Worm (Caenorhabditis elegans) whole organism, L3 larva: Measurements from ENCODE around the gene mrpl-18.
A peak's percentile ranks its signal among the peaks of the same experiment; 100 is the strongest.

ENCODE experiments used
- R02D3.7 ChIP-seq: fragments of 150-350 bp; optimal IDR thresholded peaks from 2 replicates; lab custom pipeline; 2014; ENCODE audit warnings: missing biosample characterization, missing genetic modification characterization
- ZK546.5 ChIP-seq: sonication (generic microtip); optimal IDR thresholded peaks from 2 replicates; lab custom pipeline; 2017; ENCODE audit warnings: missing biosample characterization, missing genetic modification characterization
- aly-2 ChIP-seq: fragments of 150-350 bp; optimal IDR thresholded peaks from 2 replicates; lab custom pipeline; 2014; ENCODE audit warnings: missing biosample characterization, missing genetic modification characterization
- ama-1 ChIP-seq: fragments of 150-350 bp; optimal IDR thresholded peaks from 2 replicates; lab custom pipeline; 2018
- ceh-16 ChIP-seq: sonication (generic microtip); optimal IDR thresholded peaks from 2 replicates; lab custom pipeline; 2017; ENCODE audit warnings: missing biosample characterization, missing genetic modification characterization
- ceh-28 ChIP-seq: fragments of 150-350 bp; optimal IDR thresholded peaks from 2 replicates; lab custom pipeline; 2014; ENCODE audit warnings: missing biosample characterization, missing genetic modification reagents, missing genetic modification characterization
- ceh-82 ChIP-seq: fragments of 150-350 bp; optimal IDR thresholded peaks from 2 replicates; lab custom pipeline; 2014; ENCODE audit warnings: missing biosample characterization, missing genetic modification characterization
- ceh-9 ChIP-seq: sonication (generic microtip); optimal IDR thresholded peaks from 2 replicates; lab custom pipeline; 2018; ENCODE audit warnings: missing biosample characterization, missing genetic modification characterization
- daf-12 ChIP-seq: fragments of 150-350 bp; optimal IDR thresholded peaks from 2 replicates; lab custom pipeline; 2014; ENCODE audit warnings: missing biosample characterization, missing genetic modification reagents, missing genetic modification characterization
- egl-27 ChIP-seq: sonication (generic microtip); optimal IDR thresholded peaks from 4 replicates; lab custom pipeline; 2017; ENCODE audit warnings: missing biosample characterization, missing genetic modification reagents, missing genetic modification characterization
- egl-5 ChIP-seq: fragments of 150-350 bp; optimal IDR thresholded peaks from 2 replicates; lab custom pipeline; 2017; ENCODE audit warnings: missing biosample characterization, missing genetic modification reagents, missing genetic modification characterization, inconsistent platforms
- elt-1 ChIP-seq: fragments of 150-350 bp; optimal IDR thresholded peaks from 2 replicates; lab custom pipeline; 2014; ENCODE audit warnings: missing biosample characterization, missing genetic modification characterization
- elt-2 ChIP-seq: sonication (generic microtip); optimal IDR thresholded peaks from 2 replicates; lab custom pipeline; 2016; ENCODE audit warnings: missing genetic modification reagents, mild to moderate bottlenecking, missing genetic modification characterization, missing compliant biosample characterization
- elt-3 ChIP-seq, 3 experiments: fragments of 150-350 bp in 1 of 3; sonication (generic microtip) in 2 of 3; optimal IDR thresholded peaks; 2 replicates in 2 of 3; 4 replicates in 1 of 3; lab custom pipeline; 2014 to 2017; ENCODE audit warnings: missing biosample characterization in 3 of 3, missing genetic modification characterization in 3 of 3
- eor-1 ChIP-seq, 2 experiments: fragments of 150-350 bp; optimal IDR thresholded peaks; 2 replicates each; lab custom pipeline; 2014 to 2018; ENCODE audit warnings: missing biosample characterization in 2 of 2, missing genetic modification characterization in 2 of 2
- fkh-10 ChIP-seq: sonication (generic microtip); optimal IDR thresholded peaks from 2 replicates; lab custom pipeline; 2017; ENCODE audit warnings: missing biosample characterization, missing genetic modification reagents, missing genetic modification characterization
- fkh-2 ChIP-seq: fragments of 150-350 bp; optimal IDR thresholded peaks from 2 replicates; lab custom pipeline; 2014; ENCODE audit warnings: missing biosample characterization, missing genetic modification reagents, missing genetic modification characterization
- fos-1 ChIP-seq: fragments of 150-350 bp; optimal IDR thresholded peaks from 2 replicates; lab custom pipeline; 2014; ENCODE audit warnings: missing biosample characterization, missing genetic modification characterization
- hmg-11 ChIP-seq: sonication (generic microtip); optimal IDR thresholded peaks from 2 replicates; lab custom pipeline; 2016; ENCODE audit warnings: missing genetic modification characterization, missing compliant biosample characterization
- jun-1 ChIP-seq: fragments of 150-350 bp; optimal IDR thresholded peaks from 2 replicates; lab custom pipeline; 2014; ENCODE audit warnings: missing biosample characterization, missing genetic modification reagents, missing genetic modification characterization
- lin-15B ChIP-seq: fragments of 150-350 bp; optimal IDR thresholded peaks from 2 replicates; lab custom pipeline; 2014; ENCODE audit warnings: missing biosample characterization, missing genetic modification characterization
- lin-39 ChIP-seq: fragments of 150-350 bp; optimal IDR thresholded peaks from 2 replicates; lab custom pipeline; 2018; ENCODE audit warnings: missing biosample characterization, missing genetic modification reagents, missing genetic modification characterization
- lsy-12 ChIP-seq: sonication (generic microtip); optimal IDR thresholded peaks from 2 replicates; lab custom pipeline; 2016; ENCODE audit warnings: mild to moderate bottlenecking, missing genetic modification characterization, missing compliant biosample characterization
- mdl-1 ChIP-seq: fragments of 150-350 bp; optimal IDR thresholded peaks from 2 replicates; lab custom pipeline; 2014; ENCODE audit warnings: missing biosample characterization, missing genetic modification characterization
- mml-1 ChIP-seq: fragments of 150-350 bp; sonication (generic microtip); optimal IDR thresholded peaks from 3 replicates; lab custom pipeline; 2014; ENCODE audit warnings: missing biosample characterization, missing genetic modification characterization
- nfya-1 ChIP-seq: sonication (generic microtip); optimal IDR thresholded peaks from 2 replicates; lab custom pipeline; 2017; ENCODE audit warnings: missing genetic modification characterization, mild to moderate bottlenecking, missing compliant biosample characterization, antibody characterized with exemption, moderate library complexity; ENCODE audit not compliant: insufficient read depth
- nhr-11 ChIP-seq: fragments of 150-350 bp; optimal IDR thresholded peaks from 2 replicates; lab custom pipeline; 2014; ENCODE audit warnings: missing biosample characterization, missing genetic modification characterization
- nhr-12 ChIP-seq: fragments of 150-350 bp; optimal IDR thresholded peaks from 2 replicates; lab custom pipeline; 2014; ENCODE audit warnings: missing biosample characterization, missing genetic modification characterization
- nhr-23 ChIP-seq: fragments of 150-350 bp; optimal IDR thresholded peaks from 2 replicates; lab custom pipeline; 2014; ENCODE audit warnings: missing biosample characterization, missing genetic modification reagents, missing genetic modification characterization
- nhr-237 ChIP-seq: fragments of 150-350 bp; optimal IDR thresholded peaks from 2 replicates; lab custom pipeline; 2014; ENCODE audit warnings: missing biosample characterization, missing genetic modification characterization
- nhr-25 ChIP-seq: sonication (generic microtip); optimal IDR thresholded peaks from 2 replicates; lab custom pipeline; 2017; ENCODE audit warnings: missing biosample characterization, missing genetic modification characterization
- nhr-28 ChIP-seq: fragments of 150-350 bp; optimal IDR thresholded peaks from 2 replicates; lab custom pipeline; 2014; ENCODE audit warnings: missing biosample characterization, missing genetic modification characterization
- nhr-67 ChIP-seq: fragments of 150-350 bp; optimal IDR thresholded peaks from 2 replicates; lab custom pipeline; 2014; ENCODE audit warnings: missing biosample characterization, missing genetic modification characterization
- nhr-76 ChIP-seq: fragments of 150-350 bp; sonication (generic microtip); optimal IDR thresholded peaks from 5 replicates; lab custom pipeline; 2014; ENCODE audit warnings: missing biosample characterization, missing genetic modification characterization
- nhr-77 ChIP-seq: fragments of 150-350 bp; optimal IDR thresholded peaks from 2 replicates; lab custom pipeline; 2014; ENCODE audit warnings: missing biosample characterization, missing genetic modification characterization
- pha-4 ChIP-seq: fragments of 150-350 bp; optimal IDR thresholded peaks from 2 replicates; lab custom pipeline; 2014; ENCODE audit warnings: missing biosample characterization, missing genetic modification reagents, missing genetic modification characterization
- pqm-1 ChIP-seq: fragments of 150-350 bp; optimal IDR thresholded peaks from 2 replicates; lab custom pipeline; 2017; ENCODE audit warnings: missing biosample characterization, missing genetic modification characterization, inconsistent platforms
- sea-2 ChIP-seq: fragments of 150-350 bp; sonication (generic microtip); optimal IDR thresholded peaks from 4 replicates; lab custom pipeline; 2014; ENCODE audit warnings: missing biosample characterization, missing genetic modification reagents, missing genetic modification characterization
- skn-1 ChIP-seq: fragments of 150-350 bp; optimal IDR thresholded peaks from 2 replicates; lab custom pipeline; 2014; ENCODE audit warnings: missing biosample characterization, missing genetic modification characterization
- snpc-4 ChIP-seq: fragments of 150-350 bp; optimal IDR thresholded peaks from 2 replicates; lab custom pipeline; 2014; ENCODE audit warnings: missing biosample characterization, missing genetic modification characterization
- tbx-2 ChIP-seq: sonication (generic microtip); optimal IDR thresholded peaks from 2 replicates; lab custom pipeline; 2016; ENCODE audit warnings: mild to moderate bottlenecking, missing genetic modification characterization, missing compliant biosample characterization
- unc-39 ChIP-seq: sonication (generic microtip); optimal IDR thresholded peaks from 4 replicates; lab custom pipeline; 2017; ENCODE audit warnings: missing biosample characterization, missing genetic modification characterization
- unc-62 ChIP-seq: fragments of 150-350 bp; sonication (generic microtip); optimal IDR thresholded peaks from 4 replicates; lab custom pipeline; 2014; ENCODE audit warnings: missing biosample characterization, missing genetic modification reagents, missing genetic modification characterization
- zag-1 ChIP-seq: fragments of 150-350 bp; optimal IDR thresholded peaks from 2 replicates; lab custom pipeline; 2014; ENCODE audit warnings: missing biosample characterization, missing genetic modification characterization
- ztf-11 ChIP-seq: fragments of 150-350 bp; optimal IDR thresholded peaks from 2 replicates; lab custom pipeline; 2014; ENCODE audit warnings: missing biosample characterization, missing genetic modification characterization
- ztf-4 ChIP-seq: fragments of 150-350 bp; optimal IDR thresholded peaks from 2 replicates; lab custom pipeline; 2014; ENCODE audit warnings: missing biosample characterization, missing genetic modification characterization

Gene mrpl-18

ce11 chrIII:8126978-8127377, 17.8 kb upstream of the mrpl-18 start:
- TF ChIP-seq lin-39 (tag; lab: Kevin White, UChicago) (peak; percentile 76), nhr-237 (tag; lab: Kevin White, UChicago) (no peak), nfya-1 (peak; percentile 55), ceh-28 (tag; lab: Kevin White, UChicago) (no peak), nhr-12 (tag; lab: Kevin White, UChicago) (no peak), pha-4 (tag; lab: Kevin White, UChicago) (peak; percentile 38), egl-27 (tag; lab: Kevin White, UChicago) (no peak), hmg-11 (peak; percentile 87), R02D3.7 (tag; lab: Kevin White, UChicago) (no peak)

ce11 chrIII:8129195-8129594, 15.6 kb upstream of the mrpl-18 start:
- TF ChIP-seq nhr-67 (tag; lab: Kevin White, UChicago) (no peak), fos-1 (tag; lab: Kevin White, UChicago) (no peak), snpc-4 (no peak), ZK546.5 (tag; lab: Kevin White, UChicago) (no peak), daf-12 (no peak), unc-39 (tag; lab: Kevin White, UChicago) (no peak), ceh-9 (no peak), ztf-11 (tag; lab: Kevin White, UChicago) (no peak), elt-2 (tag; lab: Kevin White, UChicago) (no peak), mml-1 (no peak), ceh-82 (no peak), lsy-12 (no peak), nhr-76 (tag; lab: Kevin White, UChicago) (no peak), egl-5 (tag; lab: Kevin White, UChicago) (no peak), jun-1 (tag; lab: Kevin White, UChicago) (no peak), nhr-237 (tag; lab: Kevin White, UChicago) (no peak)

ce11 chrIII:8130177-8130902, 14.5 kb upstream of the mrpl-18 start, which contains the start of the genes rpl-21 and C14B9.10:
TSS of gene rpl-21 (minus strand) at chrIII:8130227.
TSS of gene C14B9.10 (plus strand) at chrIII:8130852.
- TF ChIP-seq elt-3 (tag; optimal IDR thresholded peaks at IDR 0.05; lab: Kevin White, UChicago) (no peak), nhr-77 (no peak), ztf-4 (tag; lab: Kevin White, UChicago) (no peak), nhr-23 (tag; lab: Kevin White, UChicago) (peak; percentile 85), fos-1 (tag; lab: Kevin White, UChicago) (no peak), nhr-237 (tag; lab: Kevin White, UChicago) (no peak), ztf-11 (tag; lab: Kevin White, UChicago) (no peak), pqm-1 (tag; lab: Kevin White, UChicago) (peak; percentile 59), mdl-1 (no peak), sea-2 (GFP tag; lab: Kevin White, UChicago) (no peak), R02D3.7 (tag; lab: Kevin White, UChicago) (peak; percentile 82), jun-1 (tag; lab: Kevin White, UChicago) (peak; percentile 35), ceh-28 (tag; lab: Kevin White, UChicago) (peak; percentile 57), nhr-67 (tag; lab: Kevin White, UChicago) (no peak), unc-62 (GFP tag; lab: Kevin White, UChicago) (peak; percentile 11), ZK546.5 (tag; lab: Kevin White, UChicago) (peak; percentile 0), ceh-16 (tag; lab: Kevin White, UChicago) (peak; percentile 11), nhr-11 (tag; lab: Kevin White, UChicago) (no peak), lin-15B (tag; lab: Kevin White, UChicago) (peak; percentile 87), ama-1 (lab: Kevin White, UChicago) (peak; percentile 53), nhr-25 (tag; lab: Kevin White, UChicago) (peak; percentile 83), hmg-11 (peak; percentile 90), mml-1 (no peak), egl-27 (tag; lab: Kevin White, UChicago) (no peak), fkh-2 (tag; lab: Kevin White, UChicago) (no peak), daf-12 (no peak), nfya-1 (peak; percentile 98), nhr-12 (tag; lab: Kevin White, UChicago) (no peak), aly-2 (no peak), nhr-28 (tag; lab: Kevin White, UChicago) (no peak), egl-5 (tag; lab: Kevin White, UChicago) (peak; percentile 81), ceh-9 (no peak), pha-4 (tag; lab: Kevin White, UChicago) (peak; percentile 95), skn-1 (tag; lab: Kevin White, UChicago) (peak; percentile 58), elt-1 (tag; lab: Kevin White, UChicago) (no peak), eor-1 (tag; optimal IDR thresholded peaks at IDR 0.05; lab: Kevin White, UChicago) (no peak), tbx-2 (tag; lab: Kevin White, UChicago) (peak; percentile 11), elt-2 (tag; lab: Kevin White, UChicago) (peak; percentile 45), ceh-82 (peak; percentile 20), zag-1 (tag; lab: Kevin White, UChicago) (no peak), fkh-10 (GFP tag; lab: Kevin White, UChicago) (no peak), snpc-4 (peak; percentile 47), lin-39 (tag; lab: Kevin White, UChicago) (peak; percentile 90)
